Fruit fly (Drosophila melanogaster): ENCODE results near the gene CG15260.

CG15260 gene

DNA sequence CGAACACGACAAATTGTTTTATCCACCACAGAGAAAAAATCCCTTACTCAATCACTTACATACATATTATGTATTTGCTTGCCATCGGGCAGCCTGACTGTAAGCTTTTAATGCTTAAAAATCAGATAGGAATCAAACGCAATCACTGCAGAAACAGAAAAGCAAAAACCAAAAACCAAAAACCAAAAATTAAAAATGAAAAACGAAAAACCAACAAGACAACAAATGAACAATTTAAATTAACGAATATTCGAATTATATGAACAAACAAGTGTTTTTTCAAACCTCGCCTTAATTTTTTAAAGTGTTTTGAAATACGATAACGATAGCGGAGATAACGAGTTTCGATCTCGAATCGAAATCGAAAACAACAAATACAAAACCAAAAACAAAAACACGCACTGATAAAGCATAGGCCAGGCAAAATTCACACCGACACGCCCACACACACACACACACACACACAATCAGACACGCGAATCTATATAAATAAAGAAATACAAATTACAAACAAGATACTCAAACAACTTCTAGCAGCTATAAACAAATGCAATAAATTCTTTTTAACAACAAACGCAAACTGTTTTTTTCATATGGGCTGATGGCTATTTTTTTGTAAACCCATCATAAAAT lies 37.7 kb downstream of the CG15260 start (continued):
- TF ChIP-seq CG31441 (GFP tag; IDR thresholded peaks at IDR 0.05) (peak; percentile 50), CG33213 (GFP tag; optimal IDR thresholded peaks at IDR 0.05) (peak; percentile 4), CG11247 (GFP tag; IDR thresholded peaks at IDR 0.05) (no peak), dmrt11E (tag; optimal IDR thresholded peaks at IDR 0.05) (no peak), CG8765 (GFP tag; IDR thresholded peaks at IDR 0.05) (no peak), CG10267 (tag; optimal IDR thresholded peaks at IDR 0.05) (no peak), Ssrp (tag; optimal IDR thresholded peaks at IDR 0.05) (peak; percentile 39), ssp (GFP tag; IDR thresholded peaks at IDR 0.05) (no peak), fd64A (GFP tag; optimal IDR thresholded peaks at IDR 0.05) (no peak), luna (GFP tag; optimal IDR thresholded peaks at IDR 0.05) (no peak), bcd (GFP tag; optimal IDR thresholded peaks at IDR 0.05) (peak; percentile 51), tin (GFP tag; optimal IDR thresholded peaks at IDR 0.05) (peak; percentile 19), ranshi (GFP tag; IDR thresholded peaks at IDR 0.05) (peak; percentile 46; the same call in 1 of the 2 replicates), ci (GFP tag; IDR thresholded peaks at IDR 0.05) (peak; percentile 77), repo (GFP tag; optimal IDR thresholded peaks at IDR 0.05) (no peak), CG12219 (GFP tag; optimal IDR thresholded peaks at IDR 0.05) (no peak), CG30020 (tag; optimal IDR thresholded peaks at IDR 0.05) (no peak), grau (tag; optimal IDR thresholded peaks at IDR 0.05) (peak; percentile 64), Deaf1 (tag; optimal IDR thresholded peaks at IDR 0.05) (no peak), ewg (GFP tag; optimal IDR thresholded peaks at IDR 0.05) (no peak), Lhr (GFP tag; optimal IDR thresholded peaks at IDR 0.05) (no peak), fd3F (GFP tag; optimal IDR thresholded peaks at IDR 0.05) (no peak), CG17568 (GFP tag; optimal IDR thresholded peaks at IDR 0.05) (no peak), CG14050 (GFP tag; IDR thresholded peaks at IDR 0.05) (0 out of 3 replicates have a peak, but pooled peaks have one; percentile 30), Lim3 (GFP tag; IDR thresholded peaks at IDR 0.05) (no peak), CG7963 (GFP tag; IDR thresholded peaks at IDR 0.05; ENCODE audit: partially characterized antibody) (no peak), E2f1 (GFP tag; IDR thresholded peaks at IDR 0.05) (peak; percentile 25; the same call in 1 of the 2 replicates), CG10462 (GFP tag; optimal IDR thresholded peaks at IDR 0.05) (no peak), D (optimal IDR thresholded peaks at IDR 0.05) (no peak), D (GFP tag; optimal IDR thresholded peaks at IDR 0.05) (no peak), Hand (GFP tag; optimal IDR thresholded peaks at IDR 0.05) (no peak), esg (GFP tag; conservative IDR thresholded peaks at IDR 0.05) (no peak), CTCF (GFP tag; optimal IDR thresholded peaks at IDR 0.05) (no peak), run (tag; optimal IDR thresholded peaks at IDR 0.05) (no peak), crol (GFP tag; IDR thresholded peaks at IDR 0.05) (no peak), CG1603 (tag; optimal IDR thresholded peaks at IDR 0.05) (no peak), Hey (tag; optimal IDR thresholded peaks at IDR 0.05) (no peak), fru (optimal IDR thresholded peaks at IDR 0.05) (no peak), br (optimal IDR thresholded peaks at IDR 0.05) (no peak), CG9876 (GFP tag; optimal IDR thresholded peaks at IDR 0.05) (peak; percentile 36), B-H1 (GFP tag; IDR thresholded peaks at IDR 0.05) (peak; percentile 39; the same call in 1 of the 3 replicates), Poxn (GFP tag; IDR thresholded peaks at IDR 0.05) (no peak), GATAe (GFP tag; conservative IDR thresholded peaks at IDR 0.05) (peak; percentile 91), CG4424 (GFP tag; optimal IDR thresholded peaks at IDR 0.05) (peak; percentile 49), Atf-2 (GFP tag; optimal IDR thresholded peaks at IDR 0.05) (no peak), Antp (GFP tag; optimal IDR thresholded peaks at IDR 0.05) (no peak), en (GFP tag; optimal IDR thresholded peaks at IDR 0.05) (no peak), nmo (GFP tag; optimal IDR thresholded peaks at IDR 0.05) (peak; percentile 64), Xbp1 (GFP tag; optimal IDR thresholded peaks at IDR 0.05) (peak; percentile 41), al (GFP tag; IDR thresholded peaks at IDR 0.05) (no peak; the same call in 1 of the 2 replicates), Med (GFP tag) (peak; percentile 86), HHEX (GFP tag; optimal IDR thresholded peaks at IDR 0.05) (peak; percentile 72), bowl (GFP tag; IDR thresholded peaks at IDR 0.05) (no peak)

Data from whole organism, embryonic.